Fruit fly (Drosophila melanogaster) whole organism, embryonic: Measurements from ENCODE around the gene scaf6.

Experiments
- Atf3 ChIP-seq: fragments of 200-800 bp; sonication (Bioruptor generic); optimal IDR thresholded peaks from 3 replicates; lab custom pipeline; 2016; ENCODE audit warnings: missing biosample characterization, missing genetic modification characterization
- CG10654 ChIP-seq: fragments of 200-800 bp; sonication (Bioruptor generic); optimal IDR thresholded peaks from 2 replicates; lab custom pipeline; 2016; ENCODE audit warnings: missing biosample characterization, missing genetic modification characterization
- CG11504 ChIP-seq: fragments of 200-800 bp; sonication (Bioruptor generic); optimal IDR thresholded peaks from 3 replicates; lab custom pipeline; 2019; ENCODE audit warnings: missing biosample characterization, mild to moderate bottlenecking, missing genetic modification characterization, moderate library complexity
- CG11723 ChIP-seq: fragments of 200-800 bp; sonication (Bioruptor generic); optimal IDR thresholded peaks from 2 replicates; lab custom pipeline; 2017; ENCODE audit warnings: missing biosample characterization, mild to moderate bottlenecking, missing genetic modification characterization
- CG14014 ChIP-seq: fragments of 200-800 bp; sonication (Bioruptor generic); IDR thresholded peaks from 2 replicates; pipeline ENCODE4 v1.3.6; 2022; ENCODE audit warnings: missing biosample characterization, missing genetic modification characterization
- CG1529 ChIP-seq: fragments of 200-800 bp; sonication (Bioruptor generic); optimal IDR thresholded peaks from 3 replicates; lab custom pipeline; 2018; ENCODE audit warnings: missing biosample characterization, missing genetic modification characterization
- CG1603 ChIP-seq: fragments of 200-800 bp; sonication (Bioruptor generic); optimal IDR thresholded peaks from 2 replicates; lab custom pipeline; 2019; ENCODE audit warnings: missing biosample characterization, mild to moderate bottlenecking, missing genetic modification characterization, moderate library complexity
- CG17802 ChIP-seq: fragments of 200-800 bp; sonication (Bioruptor generic); optimal IDR thresholded peaks from 2 replicates; lab custom pipeline; 2018; ENCODE audit warnings: missing biosample characterization, mild to moderate bottlenecking, missing genetic modification characterization, moderate library complexity
- CG2712 ChIP-seq: fragments of 200-800 bp; optimal IDR thresholded peaks from 3 replicates; lab custom pipeline; 2019; ENCODE audit warnings: missing biosample characterization, mild to moderate bottlenecking, missing genetic modification characterization, moderate library complexity
- CG30020 ChIP-seq: fragments of 200-800 bp; optimal IDR thresholded peaks from 2 replicates; lab custom pipeline; 2019; ENCODE audit warnings: missing biosample characterization, mild to moderate bottlenecking, missing genetic modification characterization, moderate library complexity
- CG30431 ChIP-seq: fragments of 200-800 bp; sonication (Bioruptor generic); optimal IDR thresholded peaks from 2 replicates; lab custom pipeline; 2017; ENCODE audit warnings: missing biosample characterization, missing genetic modification characterization
- CG31365 ChIP-seq: fragments of 200-800 bp; sonication (Bioruptor generic); optimal IDR thresholded peaks from 2 replicates; lab custom pipeline; 2018; ENCODE audit warnings: missing biosample characterization, mild to moderate bottlenecking, missing genetic modification characterization
- CG34224 ChIP-seq: fragments of 200-800 bp; sonication (Bioruptor generic); IDR thresholded peaks from 3 replicates; pipeline ENCODE4 v1.3.6; 2022; ENCODE audit warnings: missing biosample characterization, missing genetic modification characterization; ENCODE audit not compliant: partially characterized antibody
- CG42726 ChIP-seq: fragments of 200-800 bp; sonication (Bioruptor generic); IDR thresholded peaks from 2 replicates; pipeline ENCODE4 v1.3.6; 2022; ENCODE audit warnings: missing biosample characterization, missing genetic modification characterization; ENCODE audit not compliant: partially characterized antibody
- CG43689 ChIP-seq: fragments of 200-800 bp; sonication (Bioruptor generic); IDR thresholded peaks from 2 replicates; pipeline ENCODE4 v1.3.6; 2022; ENCODE audit warnings: missing biosample characterization, missing genetic modification characterization
- CG4404 ChIP-seq: fragments of 200-800 bp; sonication (Bioruptor generic); IDR thresholded peaks from 2 replicates; pipeline ENCODE4 v1.3.6; 2022; ENCODE audit warnings: missing biosample characterization, missing genetic modification characterization
- CG4730 ChIP-seq: fragments of 200-800 bp; sonication (Bioruptor generic); IDR thresholded peaks from 2 replicates; pipeline ENCODE4 v1.3.6; 2022; ENCODE audit warnings: missing biosample characterization, missing genetic modification characterization
- CG5953 ChIP-seq: fragments of 200-800 bp; sonication (Bioruptor generic); IDR thresholded peaks from 2 replicates; pipeline ENCODE4 v1.3.6; 2022; ENCODE audit warnings: missing biosample characterization, missing genetic modification characterization
- CG6683 ChIP-seq: fragments of 200-800 bp; sonication (Bioruptor generic); optimal IDR thresholded peaks from 2 replicates; lab custom pipeline; 2017; ENCODE audit warnings: missing biosample characterization, mild to moderate bottlenecking, missing genetic modification characterization, missing genetic modification reagents
- CG6765 ChIP-seq: fragments of 200-800 bp; sonication (Bioruptor generic); optimal IDR thresholded peaks from 3 replicates; lab custom pipeline; 2017; ENCODE audit warnings: missing biosample characterization, mild to moderate bottlenecking, missing genetic modification characterization
- CG8388 ChIP-seq: fragments of 200-800 bp; sonication (Bioruptor generic); optimal IDR thresholded peaks from 2 replicates; lab custom pipeline; 2019; ENCODE audit warnings: missing biosample characterization, mild to moderate bottlenecking, missing genetic modification characterization, moderate library complexity
- Camta ChIP-seq: fragments of 200-800 bp; sonication (Bioruptor generic); optimal IDR thresholded peaks from 2 replicates; lab custom pipeline; 2016; ENCODE audit warnings: missing biosample characterization, missing genetic modification characterization
- Deaf1 ChIP-seq: fragments of 200-800 bp; optimal IDR thresholded peaks from 3 replicates; lab custom pipeline; 2019; ENCODE audit warnings: missing biosample characterization, mild to moderate bottlenecking, missing genetic modification characterization, moderate library complexity
- E2f2 ChIP-seq: fragments of 200-800 bp; sonication (Bioruptor generic); IDR thresholded peaks from 2 replicates; pipeline ENCODE4 v1.3.6; 2022; ENCODE audit warnings: missing biosample characterization, missing genetic modification characterization
- Ets97D ChIP-seq: fragments of 200-800 bp; sonication (Bioruptor generic); optimal IDR thresholded peaks from 3 replicates; lab custom pipeline; 2016; ENCODE audit warnings: missing biosample characterization, missing genetic modification characterization
- Hand ChIP-seq: fragments of 200-800 bp; sonication (Bioruptor generic); optimal IDR thresholded peaks from 2 replicates; lab custom pipeline; 2017; ENCODE audit warnings: mild to moderate bottlenecking, missing biosample characterization, missing genetic modification reagents, missing genetic modification characterization
- HmgZ ChIP-seq: fragments of 200-800 bp; sonication (Bioruptor generic); optimal IDR thresholded peaks from 2 replicates; lab custom pipeline; 2018; ENCODE audit warnings: missing biosample characterization, mild to moderate bottlenecking, missing genetic modification characterization
- NK7.1 ChIP-seq: fragments of 200-800 bp; sonication (Bioruptor generic); optimal IDR thresholded peaks from 3 replicates; lab custom pipeline; 2016; ENCODE audit warnings: missing biosample characterization, missing genetic modification characterization
- Nf-YC ChIP-seq: fragments of 200-800 bp; optimal IDR thresholded peaks from 3 replicates; lab custom pipeline; 2019; ENCODE audit warnings: missing biosample characterization, mild to moderate bottlenecking, missing genetic modification characterization, moderate library complexity
- NfI ChIP-seq: fragments of 200-800 bp; sonication (Bioruptor generic); optimal IDR thresholded peaks from 3 replicates; lab custom pipeline; 2018; ENCODE audit warnings: missing biosample characterization, mild to moderate bottlenecking, missing genetic modification characterization, moderate library complexity
- Pdp1 ChIP-seq, 2 experiments: fragments of 200-800 bp; sonication (Bioruptor generic); optimal IDR thresholded peaks; 3 replicates each; lab custom pipeline; 2016; ENCODE audit warnings: missing biosample characterization in 2 of 2, missing genetic modification characterization in 2 of 2, mild to moderate bottlenecking in 1 of 2, moderate library complexity in 1 of 2
- Poxn ChIP-seq: fragments of 200-800 bp; sonication (Bioruptor generic); IDR thresholded peaks from 2 replicates; pipeline ENCODE4 v1.3.6; 2022; ENCODE audit warnings: missing biosample characterization, missing genetic modification characterization
- Ptx1 ChIP-seq: fragments of 200-800 bp; sonication (Bioruptor generic); IDR thresholded peaks from 2 replicates; pipeline ENCODE4 v1.3.6; 2022; ENCODE audit warnings: missing biosample characterization, missing genetic modification characterization
- Xbp1 ChIP-seq: fragments of 200-800 bp; sonication (Bioruptor generic); optimal IDR thresholded peaks from 3 replicates; lab custom pipeline; 2016; ENCODE audit warnings: missing biosample characterization, mild to moderate bottlenecking, missing genetic modification characterization
- bbx ChIP-seq: fragments of 200-800 bp; sonication (Bioruptor generic); IDR thresholded peaks from 2 replicates; pipeline ENCODE4 v1.3.6; 2022; ENCODE audit warnings: missing biosample characterization, missing genetic modification characterization; ENCODE audit not compliant: partially characterized antibody
- esg ChIP-seq: fragments of 200-800 bp; sonication (Bioruptor generic); conservative IDR thresholded peaks from 2 replicates; pipeline ENCODE4 v1.3.6; 2022; ENCODE audit warnings: missing biosample characterization, missing genetic modification characterization
- gsb-n ChIP-seq: fragments of 200-800 bp; sonication (Bioruptor generic); optimal IDR thresholded peaks from 3 replicates; lab custom pipeline; 2018; ENCODE audit warnings: missing biosample characterization, mild to moderate bottlenecking, missing genetic modification characterization
- hkb ChIP-seq, 2 experiments: fragments of 200-800 bp in 1 of 2; fragments of >200 bp in 1 of 2; sonication (Bioruptor generic) in 1 of 2; IDR thresholded peaks in 1 of 2; optimal IDR thresholded peaks in 1 of 2; 2 replicates each; pipeline versions ENCODE4 v1.3.6 to Lab custom; 2017 to 2022; ENCODE audit warnings: missing biosample characterization in 1 of 2, missing genetic modification characterization in 1 of 2
- ind ChIP-seq: fragments of 200-800 bp; sonication (Bioruptor generic); optimal IDR thresholded peaks from 3 replicates; lab custom pipeline; 2016; ENCODE audit warnings: missing biosample characterization, missing genetic modification characterization
- jigr1 ChIP-seq: fragments of 200-800 bp; sonication (Bioruptor generic); IDR thresholded peaks from 3 replicates; pipeline ENCODE4 v1.3.6; 2022; ENCODE audit warnings: missing biosample characterization, missing genetic modification characterization
- kay ChIP-seq: fragments of 200-800 bp; sonication (Bioruptor generic); optimal IDR thresholded peaks from 2 replicates; lab custom pipeline; 2016; ENCODE audit warnings: missing biosample characterization, missing genetic modification characterization
- lov ChIP-seq, 2 experiments: fragments of 200-800 bp in 1 of 2; fragments of >200 bp in 1 of 2; sonication (Bioruptor generic) in 1 of 2; IDR thresholded peaks in 1 of 2; optimal IDR thresholded peaks in 1 of 2; 2 replicates in 1 of 2; 3 replicates in 1 of 2; pipeline versions ENCODE4 v1.3.6 to Lab custom; 2017 to 2022; ENCODE audit warnings: missing biosample characterization in 1 of 2, missing genetic modification characterization in 1 of 2
- mld ChIP-seq: fragments of 200-800 bp; sonication (Bioruptor generic); IDR thresholded peaks from 3 replicates; pipeline ENCODE4 v1.3.6; 2022; ENCODE audit warnings: missing biosample characterization, missing genetic modification characterization; ENCODE audit not compliant: partially characterized antibody
- peb ChIP-seq: fragments of 200-800 bp; sonication (Bioruptor generic); IDR thresholded peaks from 2 replicates; pipeline ENCODE4 v1.3.6; 2022; ENCODE audit warnings: missing biosample characterization, missing genetic modification characterization
- psq ChIP-seq: fragments of 200-800 bp; sonication (Bioruptor generic); optimal IDR thresholded peaks from 2 replicates; lab custom pipeline; 2017; ENCODE audit warnings: missing biosample characterization, missing genetic modification characterization
- rib ChIP-seq: fragments of 200-800 bp; sonication (Bioruptor generic); IDR thresholded peaks from 2 replicates; pipeline ENCODE4 v1.3.6; 2022; ENCODE audit warnings: missing biosample characterization, missing genetic modification characterization
- run ChIP-seq: fragments of 200-800 bp; sonication (Bioruptor generic); optimal IDR thresholded peaks from 3 replicates; lab custom pipeline; 2018; ENCODE audit warnings: missing biosample characterization, mild to moderate bottlenecking, missing genetic modification characterization
- sim ChIP-seq: fragments of 200-800 bp; sonication (Bioruptor generic); IDR thresholded peaks from 2 replicates; pipeline ENCODE4 v1.3.6; 2022; ENCODE audit warnings: missing biosample characterization, missing genetic modification characterization
- sug ChIP-seq: fragments of 200-800 bp; optimal IDR thresholded peaks from 2 replicates; lab custom pipeline; 2019; ENCODE audit warnings: missing biosample characterization, mild to moderate bottlenecking, missing genetic modification characterization, moderate library complexity
- zen ChIP-seq: fragments of 200-800 bp; sonication (Bioruptor generic); optimal IDR thresholded peaks from 3 replicates; lab custom pipeline; 2018; ENCODE audit warnings: missing biosample characterization, mild to moderate bottlenecking, missing genetic modification characterization, moderate library complexity

The scaf6 gene

dm6 chr3L:17007041-17007471, 35.3 kb downstream of the scaf6 start (continued):
- no peak for TF ChIP-seq CG4404 (GFP tag; lab: Robert Waterston, UW)
- no peak for TF ChIP-seq Poxn
- peak; percentile 49 for TF ChIP-seq sug (tag; lab: Kevin White, UChicago)
- TF ChIP-seq CG4730 (GFP tag; lab: Robert Waterston, UW), result no peak
- TF ChIP-seq CG6683 (GFP tag; lab: Kevin White, UChicago), result no peak
- no peak for TF ChIP-seq hkb (optimal IDR thresholded peaks at IDR 0.05; lab: Kevin White, UChicago)
- peak; percentile 44; the same call in 1 of the 2 replicates for TF ChIP-seq hkb (GFP tag; IDR thresholded peaks at IDR 0.05; lab: Robert Waterston, UW)
- TF ChIP-seq CG30431 (GFP tag; lab: Kevin White, UChicago), result no peak
- peak; percentile 2 for TF ChIP-seq HmgZ (tag; lab: Kevin White, UChicago)
- no peak for TF ChIP-seq Atf3 (GFP tag; lab: Kevin White, UChicago)
- no peak for TF ChIP-seq CG34224
- TF ChIP-seq peb (GFP tag; lab: Robert Waterston, UW), result 0 out of 2 replicates have a peak, but pooled peaks have one; percentile 16
- no peak for TF ChIP-seq Hand (GFP tag; lab: Kevin White, UChicago)
- peak; percentile 6 for TF ChIP-seq CG10654 (GFP tag; lab: Kevin White, UChicago)
- no peak for TF ChIP-seq Nf-YC
- peak; percentile 40 for TF ChIP-seq CG2712
- TF ChIP-seq CG11504 (tag; lab: Kevin White, UChicago), result peak; percentile 36
- no peak for TF ChIP-seq kay (GFP tag; lab: Kevin White, UChicago)
- peak; percentile 44; the same call in 1 of the 2 replicates for TF ChIP-seq Ptx1 (GFP tag; lab: Robert Waterston, UW)
- TF ChIP-seq CG1529 (GFP tag; lab: Kevin White, UChicago), result no peak
- no peak for TF ChIP-seq CG6765 (GFP tag; lab: Kevin White, UChicago)
- peak; percentile 52 for TF ChIP-seq Xbp1 (GFP tag; lab: Kevin White, UChicago)
- no peak for TF ChIP-seq CG8388
- no peak for TF ChIP-seq CG17802 (tag; lab: Kevin White, UChicago)
- TF ChIP-seq mld (GFP tag; lab: Robert Waterston, UW), result no peak
- TF ChIP-seq CG30020 (tag; lab: Kevin White, UChicago), result no peak
- TF ChIP-seq jigr1, result no peak
- no peak for TF ChIP-seq gsb-n
- TF ChIP-seq CG11723 (GFP tag; lab: Kevin White, UChicago), result no peak
- no peak for TF ChIP-seq CG31365 (tag; lab: Kevin White, UChicago)
- TF ChIP-seq Pdp1 (GFP tag; optimal IDR thresholded peaks at IDR 0.05; lab: Kevin White, UChicago), result peak in 1 of 2 experiments; percentile 17
- TF ChIP-seq CG14014 (GFP tag; lab: Robert Waterston, UW), result peak; percentile 56; the same call in 1 of the 2 replicates
- no peak for TF ChIP-seq CG5953 (GFP tag; lab: Robert Waterston, UW)
- no peak for TF ChIP-seq sim (GFP tag; lab: Robert Waterston, UW)
- TF ChIP-seq Camta (GFP tag; lab: Kevin White, UChicago), result no peak
- no peak for TF ChIP-seq bbx (GFP tag; lab: Robert Waterston, UW)
- peak; percentile 25; the same call in 1 of the 2 replicates for TF ChIP-seq esg (GFP tag; lab: Robert Waterston, UW)
- peak; percentile 26; the same call in 1 of the 2 replicates for TF ChIP-seq E2f2 (GFP tag; lab: Robert Waterston, UW)
- TF ChIP-seq CG42726, result no peak
- TF ChIP-seq NK7.1, result no peak
- TF ChIP-seq rib (GFP tag; lab: Robert Waterston, UW), result no peak
- no peak for TF ChIP-seq zen (tag; lab: Kevin White, UChicago)
- TF ChIP-seq run (tag; lab: Kevin White, UChicago), result no peak
- TF ChIP-seq NfI (GFP tag; lab: Kevin White, UChicago), result peak; percentile 22
- TF ChIP-seq CG1603 (tag; lab: Kevin White, UChicago), result peak; percentile 39
- TF ChIP-seq Ets97D, result no peak
- no peak for TF ChIP-seq CG43689 (GFP tag; lab: Robert Waterston, UW)
- TF ChIP-seq psq (GFP tag; lab: Kevin White, UChicago), result no peak
- no peak for TF ChIP-seq lov (optimal IDR thresholded peaks at IDR 0.05; lab: Kevin White, UChicago)
- no peak for TF ChIP-seq lov (GFP tag; IDR thresholded peaks at IDR 0.05; lab: Robert Waterston, UW)
- peak; percentile 15 for TF ChIP-seq ind (GFP tag; lab: Kevin White, UChicago)
- TF ChIP-seq Deaf1, result no peak
